Worm (Caenorhabditis elegans) whole organism, mixed stage, embryonic: Measurements from ENCODE around the gene F18G5.6.

ENCODE experiments used
- M03D4.4 ChIP-seq: sonication (generic microtip); optimal IDR thresholded peaks from 2 replicates; lab custom pipeline; 2017; ENCODE audit warnings: mild to moderate bottlenecking, missing genetic modification characterization, missing compliant biosample characterization
- bed-3 ChIP-seq: fragments of 200-800 bp; sonication (Bioruptor generic); optimal IDR thresholded peaks from 3 replicates; lab custom pipeline; 2018; ENCODE audit warnings: mild to moderate bottlenecking, missing genetic modification characterization, moderate library complexity, missing compliant biosample characterization
- blmp-1 ChIP-seq: fragments of 150-350 bp; optimal IDR thresholded peaks from 2 replicates; lab custom pipeline; 2014; ENCODE audit warnings: missing biosample characterization, missing genetic modification characterization
- ceh-39 ChIP-seq: fragments of 150-350 bp; optimal IDR thresholded peaks from 2 replicates; lab custom pipeline; 2014; ENCODE audit warnings: missing biosample characterization, missing genetic modification characterization
- ceh-43 ChIP-seq: fragments of 200-800 bp; sonication (Bioruptor generic); optimal IDR thresholded peaks from 2 replicates; lab custom pipeline; 2018; ENCODE audit warnings: mild to moderate bottlenecking, missing genetic modification characterization, moderate library complexity, missing compliant biosample characterization
- ceh-83 ChIP-seq: fragments of 200-800 bp; sonication (Bioruptor generic); optimal IDR thresholded peaks from 2 replicates; lab custom pipeline; 2018; ENCODE audit warnings: mild to moderate bottlenecking, missing genetic modification characterization, missing compliant biosample characterization
- ces-1 ChIP-seq: fragments of 150-350 bp; optimal IDR thresholded peaks from 2 replicates; lab custom pipeline; 2014; ENCODE audit warnings: missing biosample characterization, missing genetic modification reagents, missing genetic modification characterization
- drap-1 ChIP-seq: fragments of 200-800 bp; sonication (Bioruptor generic); optimal IDR thresholded peaks from 3 replicates; lab custom pipeline; 2018; ENCODE audit warnings: mild to moderate bottlenecking, missing genetic modification characterization, missing compliant biosample characterization
- elt-1 ChIP-seq: sonication (generic microtip); optimal IDR thresholded peaks from 2 replicates; lab custom pipeline; 2017; ENCODE audit warnings: missing genetic modification characterization, mild to moderate bottlenecking, missing compliant biosample characterization, antibody characterized with exemption, moderate library complexity, borderline replicate concordance; ENCODE audit not compliant: insufficient read depth
- elt-3 ChIP-seq: fragments of 150-350 bp; optimal IDR thresholded peaks from 2 replicates; lab custom pipeline; 2014; ENCODE audit warnings: missing biosample characterization, missing genetic modification characterization
- flh-1 ChIP-seq: fragments of 200-800 bp; sonication (Bioruptor generic); optimal IDR thresholded peaks from 2 replicates; lab custom pipeline; 2018; ENCODE audit warnings: mild to moderate bottlenecking, missing genetic modification characterization, moderate library complexity, missing compliant biosample characterization
- ham-2 ChIP-seq: fragments of 200-800 bp; sonication (Bioruptor generic); optimal IDR thresholded peaks from 2 replicates; lab custom pipeline; 2018; ENCODE audit warnings: mild to moderate bottlenecking, missing genetic modification characterization, missing compliant biosample characterization
- hlh-1 ChIP-seq: fragments of 150-350 bp; optimal IDR thresholded peaks from 2 replicates; lab custom pipeline; 2014; ENCODE audit warnings: missing biosample characterization, missing genetic modification reagents, missing genetic modification characterization
- lin-13 ChIP-seq: fragments of 150-350 bp; optimal IDR thresholded peaks from 2 replicates; lab custom pipeline; 2014; ENCODE audit warnings: missing biosample characterization, missing genetic modification characterization
- lin-32 ChIP-seq: fragments of 200-800 bp; sonication (Bioruptor generic); optimal IDR thresholded peaks from 2 replicates; lab custom pipeline; 2018; ENCODE audit warnings: mild to moderate bottlenecking, missing genetic modification characterization, missing compliant biosample characterization
- lsy-2 ChIP-seq: fragments of 150-350 bp; optimal IDR thresholded peaks from 2 replicates; lab custom pipeline; 2014; ENCODE audit warnings: missing biosample characterization, missing genetic modification characterization
- mab-5 ChIP-seq: fragments of 150-350 bp; optimal IDR thresholded peaks from 2 replicates; lab custom pipeline; 2014; ENCODE audit warnings: missing biosample characterization, missing genetic modification characterization
- mep-1 ChIP-seq: fragments of 150-350 bp; optimal IDR thresholded peaks from 2 replicates; lab custom pipeline; 2017; ENCODE audit warnings: missing biosample characterization, missing genetic modification reagents, missing genetic modification characterization, inconsistent platforms
- mls-2 ChIP-seq: sonication (generic microtip); optimal IDR thresholded peaks from 2 replicates; lab custom pipeline; 2016; ENCODE audit warnings: mild to moderate bottlenecking, missing genetic modification characterization, moderate library complexity, missing compliant biosample characterization
- nhr-2 ChIP-seq: fragments of 150-350 bp; optimal IDR thresholded peaks from 2 replicates; lab custom pipeline; 2014; ENCODE audit warnings: missing biosample characterization, missing genetic modification characterization
- nhr-237 ChIP-seq: fragments of 150-350 bp; optimal IDR thresholded peaks from 2 replicates; lab custom pipeline; 2014; ENCODE audit warnings: missing biosample characterization, missing genetic modification characterization
- nhr-28 ChIP-seq: fragments of 150-350 bp; optimal IDR thresholded peaks from 2 replicates; lab custom pipeline; 2014; ENCODE audit warnings: missing biosample characterization, missing genetic modification characterization
- nhr-76 ChIP-seq: sonication (generic microtip); optimal IDR thresholded peaks from 2 replicates; lab custom pipeline; 2017; ENCODE audit warnings: missing biosample characterization, missing genetic modification characterization
- pha-4 ChIP-seq: fragments of 150-350 bp; optimal IDR thresholded peaks from 2 replicates; lab custom pipeline; 2018; ENCODE audit warnings: missing biosample characterization, missing genetic modification reagents, missing genetic modification characterization
- sem-2 ChIP-seq: fragments of 200-800 bp; sonication (Bioruptor generic); optimal IDR thresholded peaks from 2 replicates; lab custom pipeline; 2018; ENCODE audit warnings: mild to moderate bottlenecking, missing genetic modification characterization, missing compliant biosample characterization
- snpc-4 ChIP-seq: fragments of 150-350 bp; optimal IDR thresholded peaks from 2 replicates; lab custom pipeline; 2014; ENCODE audit warnings: missing biosample characterization, missing genetic modification characterization
- unc-39 ChIP-seq: fragments of 150-350 bp; optimal IDR thresholded peaks from 2 replicates; lab custom pipeline; 2014; ENCODE audit warnings: missing biosample characterization, missing genetic modification characterization
- unc-62 ChIP-seq: fragments of 150-350 bp; optimal IDR thresholded peaks from 2 replicates; lab custom pipeline; 2014; ENCODE audit warnings: missing biosample characterization, missing genetic modification reagents, missing genetic modification characterization
- zip-8 ChIP-seq: fragments of 150-350 bp; optimal IDR thresholded peaks from 2 replicates; lab custom pipeline; 2014; ENCODE audit warnings: missing biosample characterization, missing genetic modification characterization
- ztf-11 ChIP-seq: fragments of 150-350 bp; optimal IDR thresholded peaks from 2 replicates; lab custom pipeline; 2014; ENCODE audit warnings: missing biosample characterization, missing genetic modification characterization

F18G5.6 gene

ce11 chrX:9243257-9243656 lies 20.9 kb downstream of the F18G5.6 start, which contains the start of gene gpa-12:
Gene gpa-12, plus strand, starts transcription at chrX:9243557.
- no peak for TF ChIP-seq mab-5 (tag; lab: Kevin White, UChicago)
- no peak for TF ChIP-seq drap-1 (GFP tag; lab: Kevin White, UChicago)
- TF ChIP-seq nhr-2 (tag; lab: Kevin White, UChicago), result no peak
- TF ChIP-seq sem-2 (GFP tag; lab: Kevin White, UChicago), result no peak
- TF ChIP-seq lin-13 (tag; lab: Kevin White, UChicago), result no peak
- no peak for TF ChIP-seq snpc-4
- no peak for TF ChIP-seq ztf-11
- no peak for TF ChIP-seq nhr-28 (tag; lab: Kevin White, UChicago)

- no peak for TF ChIP-seq nhr-76 (tag; lab: Kevin White, UChicago)
- no peak for TF ChIP-seq lin-32 (GFP tag; lab: Kevin White, UChicago)
- TF ChIP-seq nhr-28 (tag; lab: Kevin White, UChicago), result no peak
- TF ChIP-seq elt-3, result no peak
- no peak for TF ChIP-seq mls-2
- no peak for TF ChIP-seq sem-2 (GFP tag; lab: Kevin White, UChicago)
- TF ChIP-seq, all 35 proteins: peak for 0
Observed at ce11 chrX:9242123-9242522, 22.0 kb downstream of the F18G5.6 start, which contains the start of gene lgc-4. Gene lgc-4, minus strand, starts transcription at chrX:9242223.

- TF ChIP-seq mab-5 (tag; lab: Kevin White, UChicago) (no peak), elt-1 (tag; lab: Kevin White, UChicago) (no peak), elt-3 (no peak), zip-8 (no peak), unc-62 (GFP tag; lab: Kevin White, UChicago) (no peak), ztf-11 (no peak), lsy-2 (no peak), flh-1 (GFP tag; lab: Kevin White, UChicago) (no peak)
Observed at ce11 chrX:9238692-9239091, 25.4 kb downstream of the F18G5.6 start.

ce11 chrX:9237708-9238107 lies 26.4 kb downstream of the F18G5.6 start:
- TF ChIP-seq nhr-2 (tag; lab: Kevin White, UChicago) (no peak), ces-1 (GFP tag; lab: Kevin White, UChicago) (no peak), ceh-39 (tag; lab: Kevin White, UChicago) (no peak), hlh-1 (tag; lab: Kevin White, UChicago) (no peak)

- no peak for TF ChIP-seq lin-32 (GFP tag; lab: Kevin White, UChicago)
- TF ChIP-seq nhr-2 (tag; lab: Kevin White, UChicago), result no peak
- no peak for TF ChIP-seq ceh-39 (tag; lab: Kevin White, UChicago)
- no peak for TF ChIP-seq ham-2
- no peak for TF ChIP-seq bed-3
- TF ChIP-seq nhr-237 (tag; lab: Kevin White, UChicago), result no peak
- TF ChIP-seq hlh-1 (tag; lab: Kevin White, UChicago), result no peak
Observed at ce11 chrX:9234518-9234917, 29.6 kb downstream of the F18G5.6 start, which contains the start of gene col-175. Gene col-175, minus strand, starts transcription at chrX:9234618.

- TF ChIP-seq pha-4 (no peak), sem-2 (GFP tag; lab: Kevin White, UChicago) (no peak), blmp-1 (tag; lab: Kevin White, UChicago) (no peak), lin-13 (tag; lab: Kevin White, UChicago) (no peak), mep-1 (tag; lab: Kevin White, UChicago) (no peak), M03D4.4 (tag; lab: Kevin White, UChicago) (no peak), ceh-83 (GFP tag; lab: Kevin White, UChicago) (no peak), flh-1 (GFP tag; lab: Kevin White, UChicago) (no peak), nhr-2 (tag; lab: Kevin White, UChicago) (no peak), elt-1 (tag; lab: Kevin White, UChicago) (no peak), lin-32 (GFP tag; lab: Kevin White, UChicago) (no peak), unc-39 (no peak), ceh-43 (GFP tag; lab: Kevin White, UChicago) (no peak)
Observed at ce11 chrX:9233805-9234204, 30.3 kb downstream of the F18G5.6 start.
